Fruit fly (Drosophila melanogaster) whole organism, embryonic: ENCODE measurements around the gene dbo.

ENCODE experiments used
- Awh ChIP-seq: fragments of 200-800 bp; sonication (Bioruptor generic); IDR thresholded peaks from 2 replicates; pipeline ENCODE4, ENCODE4 v1.3.6; 2022; ENCODE audit warnings: missing biosample characterization, missing genetic modification characterization
- C15 ChIP-seq: fragments of 200-800 bp; sonication (Bioruptor generic); IDR thresholded peaks from 3 replicates; pipeline ENCODE4 v1.3.6; 2022; ENCODE audit warnings: missing biosample characterization, missing genetic modification characterization
- CG1233 ChIP-seq: fragments of 200-800 bp; sonication (Bioruptor generic); optimal IDR thresholded peaks from 4 replicates; lab custom pipeline; 2018; ENCODE audit warnings: missing biosample characterization, mild to moderate bottlenecking, missing genetic modification characterization
- CG12391 ChIP-seq: fragments of 200-800 bp; sonication (Bioruptor generic); optimal IDR thresholded peaks from 3 replicates; lab custom pipeline; 2018; ENCODE audit warnings: missing biosample characterization, mild to moderate bottlenecking, missing genetic modification characterization, moderate library complexity
- CG1529 ChIP-seq: fragments of 200-800 bp; sonication (Bioruptor generic); optimal IDR thresholded peaks from 3 replicates; lab custom pipeline; 2018; ENCODE audit warnings: missing biosample characterization, missing genetic modification characterization
- CG15601 ChIP-seq: fragments of 200-800 bp; sonication (Bioruptor generic); optimal IDR thresholded peaks from 3 replicates; lab custom pipeline; 2019; ENCODE audit warnings: missing biosample characterization, mild to moderate bottlenecking, missing genetic modification characterization, moderate library complexity
- CG17328 ChIP-seq: fragments of 200-800 bp; sonication (Bioruptor generic); IDR thresholded peaks from 2 replicates; pipeline ENCODE4 v1.3.6; 2022; ENCODE audit warnings: missing biosample characterization, missing genetic modification characterization
- CG18619 ChIP-seq: fragments of 200-800 bp; sonication (Bioruptor generic); optimal IDR thresholded peaks from 3 replicates; lab custom pipeline; 2017; ENCODE audit warnings: missing biosample characterization, mild to moderate bottlenecking, missing genetic modification characterization
- CG2120 ChIP-seq: fragments of 200-800 bp; sonication (Bioruptor generic); optimal IDR thresholded peaks from 3 replicates; lab custom pipeline; 2016; ENCODE audit warnings: missing biosample characterization, missing genetic modification characterization
- CG3407 ChIP-seq: fragments of 200-800 bp; sonication (Bioruptor generic); optimal IDR thresholded peaks from 2 replicates; lab custom pipeline; 2018; ENCODE audit warnings: missing biosample characterization, mild to moderate bottlenecking, missing genetic modification characterization
- CG4328 ChIP-seq: fragments of 200-800 bp; sonication (Bioruptor generic); optimal IDR thresholded peaks from 3 replicates; lab custom pipeline; 2017; ENCODE audit warnings: missing biosample characterization, missing genetic modification reagents, missing genetic modification characterization
- CG6254 ChIP-seq: fragments of 200-800 bp; sonication (Bioruptor generic); optimal IDR thresholded peaks from 3 replicates; lab custom pipeline; 2017; ENCODE audit warnings: mild to moderate bottlenecking, missing biosample characterization, missing genetic modification reagents, missing genetic modification characterization
- CG7987 ChIP-seq: fragments of 200-800 bp; sonication (Bioruptor generic); optimal IDR thresholded peaks from 2 replicates; lab custom pipeline; 2018; ENCODE audit warnings: missing biosample characterization, mild to moderate bottlenecking, missing genetic modification characterization, moderate library complexity
- CG8281 ChIP-seq: fragments of 200-800 bp; sonication (Bioruptor generic); optimal IDR thresholded peaks from 2 replicates; lab custom pipeline; 2018; ENCODE audit warnings: missing biosample characterization, mild to moderate bottlenecking, missing genetic modification characterization, moderate library complexity
- CG8290 ChIP-seq, 3 experiments: fragments of 200-800 bp; sonication (Bioruptor generic); optimal IDR thresholded peaks; 2 replicates each; lab custom pipeline; 2016 to 2019; ENCODE audit warnings: missing biosample characterization in 3 of 3, missing genetic modification characterization in 3 of 3, mild to moderate bottlenecking in 2 of 3, moderate library complexity in 1 of 3
- CG8388 ChIP-seq: fragments of 200-800 bp; sonication (Bioruptor generic); optimal IDR thresholded peaks from 2 replicates; lab custom pipeline; 2019; ENCODE audit warnings: missing biosample characterization, mild to moderate bottlenecking, missing genetic modification characterization, moderate library complexity
- CG8944 ChIP-seq: fragments of 200-800 bp; sonication (Bioruptor generic); optimal IDR thresholded peaks from 3 replicates; lab custom pipeline; 2016; ENCODE audit warnings: missing biosample characterization, missing genetic modification characterization
- CG9797 ChIP-seq: fragments of 200-800 bp; sonication (Bioruptor generic); optimal IDR thresholded peaks from 3 replicates; lab custom pipeline; 2018; ENCODE audit warnings: missing biosample characterization, mild to moderate bottlenecking, missing genetic modification characterization
- D19A ChIP-seq: fragments of 200-800 bp; optimal IDR thresholded peaks from 3 replicates; lab custom pipeline; 2019; ENCODE audit warnings: missing biosample characterization, mild to moderate bottlenecking, missing genetic modification characterization, moderate library complexity
- H15 ChIP-seq: fragments of 200-800 bp; sonication (Bioruptor generic); IDR thresholded peaks from 3 replicates; pipeline ENCODE4 v1.3.6; 2022; ENCODE audit warnings: missing biosample characterization, missing genetic modification characterization
- HmgD ChIP-seq: fragments of 200-800 bp; sonication (Bioruptor generic); optimal IDR thresholded peaks from 3 replicates; lab custom pipeline; 2016; ENCODE audit warnings: missing biosample characterization, missing genetic modification characterization
- Hr3 ChIP-seq: fragments of 200-800 bp; sonication (Bioruptor generic); optimal IDR thresholded peaks from 3 replicates; lab custom pipeline; 2016; ENCODE audit warnings: missing biosample characterization, missing genetic modification characterization
- Hr78 ChIP-seq, 2 experiments: fragments of 200-800 bp in 1 of 2; fragments of >200 bp in 1 of 2; sonication (Bioruptor generic) in 1 of 2; optimal IDR thresholded peaks; 2 replicates each; lab custom pipeline; 2017 to 2019; ENCODE audit warnings: missing biosample characterization in 2 of 2, missing genetic modification characterization in 2 of 2, mild to moderate bottlenecking in 1 of 2, moderate library complexity in 1 of 2
- Hsf ChIP-seq: fragments of 200-800 bp; sonication (Bioruptor generic); optimal IDR thresholded peaks from 3 replicates; lab custom pipeline; 2016; ENCODE audit warnings: missing biosample characterization, missing genetic modification characterization
- Jarid2 ChIP-seq: fragments of 200-800 bp; sonication (Bioruptor generic); optimal IDR thresholded peaks from 3 replicates; lab custom pipeline; 2017; ENCODE audit warnings: mild to moderate bottlenecking, missing biosample characterization, missing genetic modification reagents, missing genetic modification characterization
- Mes4 ChIP-seq: fragments of 200-800 bp; sonication (Bioruptor generic); optimal IDR thresholded peaks from 2 replicates; lab custom pipeline; 2016; ENCODE audit warnings: missing biosample characterization, missing genetic modification characterization
- Myb ChIP-seq: fragments of 200-800 bp; sonication (Bioruptor generic); optimal IDR thresholded peaks from 2 replicates; lab custom pipeline; 2016; ENCODE audit warnings: missing biosample characterization, missing genetic modification characterization
- NK7.1 ChIP-seq: fragments of 200-800 bp; sonication (Bioruptor generic); optimal IDR thresholded peaks from 3 replicates; lab custom pipeline; 2016; ENCODE audit warnings: missing biosample characterization, missing genetic modification characterization
- PHDP ChIP-seq: fragments of 200-800 bp; sonication (Bioruptor generic); optimal IDR thresholded peaks from 3 replicates; lab custom pipeline; 2018; ENCODE audit warnings: missing biosample characterization, mild to moderate bottlenecking, missing genetic modification characterization, moderate library complexity
- Rx ChIP-seq: fragments of 200-800 bp; sonication (Bioruptor generic); IDR thresholded peaks from 2 replicates; pipeline ENCODE4 v1.3.6; 2022; ENCODE audit warnings: missing biosample characterization, missing genetic modification characterization
- Trl ChIP-seq, 3 experiments: fragments of >200 bp in 2 of 3; fragments of 200-800 bp in 1 of 3; sonication (Bioruptor generic) in 1 of 3; optimal IDR thresholded peaks; 2 replicates in 1 of 3; 3 replicates in 2 of 3; lab custom pipeline; 2016 to 2017; ENCODE audit warnings: missing biosample characterization in 1 of 3, missing genetic modification characterization in 1 of 3
- ase ChIP-seq: fragments of 200-800 bp; sonication (Bioruptor generic); IDR thresholded peaks from 3 replicates; pipeline ENCODE4 v1.3.6; 2022; ENCODE audit warnings: missing biosample characterization, missing genetic modification characterization
- bcd ChIP-seq: fragments of 200-800 bp; sonication (Bioruptor generic); optimal IDR thresholded peaks from 2 replicates; lab custom pipeline; 2017; ENCODE audit warnings: missing biosample characterization, mild to moderate bottlenecking, missing genetic modification characterization
- br ChIP-seq: fragments of >200 bp; optimal IDR thresholded peaks from 2 replicates; lab custom pipeline; 2017
- danr ChIP-seq: fragments of 200-800 bp; sonication (Bioruptor generic); IDR thresholded peaks from 2 replicates; pipeline ENCODE4 v1.3.6; 2022; ENCODE audit warnings: missing biosample characterization, missing genetic modification characterization
- en ChIP-seq: fragments of 200-800 bp; sonication (Bioruptor generic); optimal IDR thresholded peaks from 2 replicates; lab custom pipeline; 2016; ENCODE audit warnings: missing biosample characterization, missing genetic modification characterization
- fd102C ChIP-seq: fragments of 200-800 bp; sonication (Bioruptor generic); optimal IDR thresholded peaks from 2 replicates; lab custom pipeline; 2018; ENCODE audit warnings: missing biosample characterization, mild to moderate bottlenecking, missing genetic modification characterization, moderate library complexity
- gfzf ChIP-seq: fragments of 200-800 bp; sonication (Bioruptor generic); optimal IDR thresholded peaks from 2 replicates; lab custom pipeline; 2016; ENCODE audit warnings: missing biosample characterization, mild to moderate bottlenecking, missing genetic modification characterization, moderate library complexity
- hbn ChIP-seq: fragments of 200-800 bp; sonication (Bioruptor generic); IDR thresholded peaks from 2 replicates; pipeline ENCODE4 v1.3.6; 2022; ENCODE audit warnings: missing biosample characterization, missing genetic modification characterization; ENCODE audit not compliant: partially characterized antibody
- her ChIP-seq: fragments of 200-800 bp; sonication (Bioruptor generic); optimal IDR thresholded peaks from 2 replicates; lab custom pipeline; 2016; ENCODE audit warnings: missing biosample characterization, missing genetic modification characterization
- hth ChIP-seq: fragments of >200 bp; optimal IDR thresholded peaks from 2 replicates; lab custom pipeline; 2017; ENCODE audit warnings: inconsistent platforms
- jigr1 ChIP-seq: fragments of 200-800 bp; sonication (Bioruptor generic); IDR thresholded peaks from 3 replicates; pipeline ENCODE4 v1.3.6; 2022; ENCODE audit warnings: missing biosample characterization, missing genetic modification characterization
- onecut ChIP-seq: fragments of 200-800 bp; sonication (Bioruptor generic); IDR thresholded peaks from 2 replicates; pipeline ENCODE4 v1.3.6; 2022; ENCODE audit warnings: missing biosample characterization, missing genetic modification characterization
- ranshi ChIP-seq: fragments of 200-800 bp; sonication (Bioruptor generic); IDR thresholded peaks from 2 replicates; pipeline ENCODE4 v1.3.6; 2022; ENCODE audit warnings: missing biosample characterization, missing genetic modification characterization
- repo ChIP-seq: fragments of 200-800 bp; sonication (Bioruptor generic); optimal IDR thresholded peaks from 2 replicates; lab custom pipeline; 2016; ENCODE audit warnings: missing biosample characterization, missing genetic modification characterization
- seq ChIP-seq: fragments of 200-800 bp; sonication (Bioruptor generic); IDR thresholded peaks from 2 replicates; pipeline ENCODE4 v1.3.6; 2022; ENCODE audit warnings: missing biosample characterization, missing genetic modification characterization
- sna ChIP-seq: fragments of 200-800 bp; sonication (Bioruptor generic); IDR thresholded peaks from 2 replicates; pipeline ENCODE4 v1.3.6; 2022; ENCODE audit warnings: missing biosample characterization, missing genetic modification characterization; ENCODE audit not compliant: partially characterized antibody
- zen2 ChIP-seq: fragments of 200-800 bp; sonication (Bioruptor generic); IDR thresholded peaks from 3 replicates; pipeline ENCODE4 v1.3.6; 2022; ENCODE audit warnings: missing biosample characterization, missing genetic modification characterization; ENCODE audit not compliant: partially characterized antibody

Gene dbo

dm6 chr3L:15826985-15827635 lies 422 bp downstream of the dbo start (continued):
- peak; percentile 45 for TF ChIP-seq Myb
- peak; percentile 28; the same call in 1 of the 2 replicates for TF ChIP-seq CG17328 (GFP tag; lab: Robert Waterston, UW)
- peak; percentile 86 for TF ChIP-seq CG12391 (tag; lab: Kevin White, UChicago)
- TF ChIP-seq onecut (GFP tag; lab: Robert Waterston, UW): peak; percentile 67
- TF ChIP-seq C15 (GFP tag; lab: Robert Waterston, UW): no peak
- peak; percentile 41 for TF ChIP-seq CG1529 (GFP tag; lab: Kevin White, UChicago)
- TF ChIP-seq HmgD (GFP tag; lab: Kevin White, UChicago): peak; percentile 39
- 0 out of 2 replicates have a peak, but pooled peaks have one; percentile 50 for TF ChIP-seq ranshi (GFP tag; lab: Robert Waterston, UW)
- TF ChIP-seq CG7987 (GFP tag; lab: Kevin White, UChicago): no peak
- no peak for TF ChIP-seq Jarid2
- peak; percentile 75 for TF ChIP-seq CG15601 (tag; lab: Kevin White, UChicago)
- TF ChIP-seq CG9797 (GFP tag; lab: Kevin White, UChicago): no peak
- peak; percentile 40 for TF ChIP-seq Hsf (GFP tag; lab: Kevin White, UChicago)
- 0 out of 2 replicates have a peak, but pooled peaks have one; percentile 24 for TF ChIP-seq danr
- TF ChIP-seq hbn (GFP tag; lab: Robert Waterston, UW): peak; percentile 8; the same call in 1 of the 2 replicates
- TF ChIP-seq NK7.1 (GFP tag; lab: Kevin White, UChicago): peak; percentile 6
- TF ChIP-seq br (lab: Kevin White, UChicago): no peak
- TF ChIP-seq CG8388 (GFP tag; lab: Kevin White, UChicago): peak; percentile 63
- TF ChIP-seq jigr1 (GFP tag; lab: Robert Waterston, UW): no peak
- TF ChIP-seq PHDP: peak; percentile 83
- peak; percentile 90 for TF ChIP-seq CG4328 (GFP tag; lab: Kevin White, UChicago)
- no peak for TF ChIP-seq gfzf
- TF ChIP-seq Hr78 (GFP tag; optimal IDR thresholded peaks at IDR 0.05; lab: Kevin White, UChicago): no peak
- TF ChIP-seq D19A (tag; lab: Kevin White, UChicago): peak; percentile 84
- peak; percentile 58 for TF ChIP-seq CG3407 (GFP tag; lab: Kevin White, UChicago)
- TF ChIP-seq Awh (GFP tag; lab: Robert Waterston, UW): 0 out of 2 replicates have a peak, but pooled peaks have one; percentile 14
- TF ChIP-seq bcd (GFP tag; lab: Kevin White, UChicago): peak; percentile 70
- peak; percentile 52; the same call in 1 of the 2 replicates for TF ChIP-seq seq (GFP tag; lab: Robert Waterston, UW)
- no peak for TF ChIP-seq CG8290 (GFP tag; optimal IDR thresholded peaks at IDR 0.05; lab: Kevin White, UChicago)
- peak in 1 of 2 experiments; percentile 89 for TF ChIP-seq CG8290 (tag; optimal IDR thresholded peaks at IDR 0.05; lab: Kevin White, UChicago)
- TF ChIP-seq zen2: no peak; the same call in 2 of the 3 replicates
- no peak for TF ChIP-seq Rx (GFP tag; lab: Robert Waterston, UW)
- TF ChIP-seq repo (GFP tag; lab: Kevin White, UChicago): peak; percentile 35
- peak; percentile 88 for TF ChIP-seq CG18619 (GFP tag; lab: Kevin White, UChicago)
- TF ChIP-seq CG2120: peak; percentile 89
- TF ChIP-seq ase: no peak; the same call in 2 of the 3 replicates
- no peak for TF ChIP-seq Trl (optimal IDR thresholded peaks at IDR 0.05; lab: Kevin White, UChicago)
- TF ChIP-seq Trl (GFP tag; optimal IDR thresholded peaks at IDR 0.05; lab: Kevin White, UChicago): peak; percentile 51
- TF ChIP-seq H15 (GFP tag; lab: Robert Waterston, UW): 0 out of 3 replicates have a peak, but pooled peaks have one; percentile 25
- no peak for TF ChIP-seq CG8281 (tag; lab: Kevin White, UChicago)
- no peak for TF ChIP-seq en
- TF ChIP-seq fd102C: no peak
- peak; percentile 50 for TF ChIP-seq CG8944 (GFP tag; lab: Kevin White, UChicago)
- TF ChIP-seq Hr3 (GFP tag; lab: Kevin White, UChicago): peak; percentile 62
- peak; percentile 1 for TF ChIP-seq Mes4
- no peak for TF ChIP-seq hth (lab: Kevin White, UChicago)
- no peak; the same call in 1 of the 2 replicates for TF ChIP-seq sna
- TF ChIP-seq her (GFP tag; lab: Kevin White, UChicago): peak; percentile 63
- peak; percentile 84 for TF ChIP-seq CG1233 (GFP tag; lab: Kevin White, UChicago)
- peak; percentile 18 for TF ChIP-seq CG6254 (GFP tag; lab: Kevin White, UChicago)
